Fruit fly (Drosophila melanogaster): ENCODE data around the gene CG9168.

DNA sequence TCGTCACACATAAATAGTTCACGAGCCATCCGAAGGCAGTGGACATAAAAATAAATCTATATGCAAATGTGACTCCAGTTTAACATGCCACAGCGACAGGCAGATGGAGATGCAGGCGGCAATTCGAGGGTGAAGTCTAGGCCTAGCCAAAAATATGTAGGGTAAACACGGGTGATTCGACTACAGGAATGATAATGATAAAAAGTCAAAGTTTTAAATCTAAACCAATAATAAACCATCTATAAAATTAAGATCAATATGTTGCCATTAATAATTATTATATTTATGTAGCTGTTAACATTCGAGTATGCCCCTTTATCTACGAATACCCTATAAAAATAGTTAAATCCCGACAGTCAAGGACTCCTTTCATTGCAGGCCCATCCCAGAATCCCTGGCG lies 10.1 kb downstream of the CG9168 start:
- TF ChIP-seq CG8478 (optimal IDR thresholded peaks at IDR 0.05): no peak
- TF ChIP-seq EcR (GFP tag; optimal IDR thresholded peaks at IDR 0.05): no peak

Data from whole organism.